Fruit fly (Drosophila melanogaster): ENCODE measurements around the gene CG42718.

dm6 chr3L:16357860-16358259 lies 36.8 kb upstream of the CG42718 start:
- TF ChIP-seq topi (GFP tag; optimal IDR thresholded peaks at IDR 0.05) (no peak), Hr38 (GFP tag; optimal IDR thresholded peaks at IDR 0.05) (no peak), net (GFP tag; optimal IDR thresholded peaks at IDR 0.05) (no peak), CG34406 (GFP tag; optimal IDR thresholded peaks at IDR 0.05) (no peak), Gug (GFP tag; IDR thresholded peaks at IDR 0.05) (no peak), dsx (GFP tag; optimal IDR thresholded peaks at IDR 0.05; ENCODE audit: poor library complexity, severe bottlenecking) (no peak), CG3032 (tag; optimal IDR thresholded peaks at IDR 0.05) (no peak), ss (GFP tag; optimal IDR thresholded peaks at IDR 0.05) (no peak), OdsH (GFP tag; optimal IDR thresholded peaks at IDR 0.05) (no peak), Blimp-1 (GFP tag; optimal IDR thresholded peaks at IDR 0.05) (no peak), Hr4 (GFP tag; optimal IDR thresholded peaks at IDR 0.05) (no peak), fkh (GFP tag; optimal IDR thresholded peaks at IDR 0.05) (no peak), Ets96B (tag; optimal IDR thresholded peaks at IDR 0.05) (no peak)

Data from whole organism, prepupa.